Worm (Caenorhabditis elegans) whole organism, L3 larva: ENCODE data around the gene cyn-2.

Source experiments
- R02D3.7 ChIP-seq: fragments of 150-350 bp; optimal IDR thresholded peaks from 2 replicates; lab custom pipeline; 2014; ENCODE audit warnings: missing biosample characterization, missing genetic modification characterization
- ZK546.5 ChIP-seq: sonication (generic microtip); optimal IDR thresholded peaks from 2 replicates; lab custom pipeline; 2017; ENCODE audit warnings: missing biosample characterization, missing genetic modification characterization
- ama-1 ChIP-seq: fragments of 150-350 bp; optimal IDR thresholded peaks from 2 replicates; lab custom pipeline; 2018
- ceh-16 ChIP-seq: sonication (generic microtip); optimal IDR thresholded peaks from 2 replicates; lab custom pipeline; 2017; ENCODE audit warnings: missing biosample characterization, missing genetic modification characterization
- ceh-28 ChIP-seq: fragments of 150-350 bp; optimal IDR thresholded peaks from 2 replicates; lab custom pipeline; 2014; ENCODE audit warnings: missing biosample characterization, missing genetic modification reagents, missing genetic modification characterization
- ceh-82 ChIP-seq: fragments of 150-350 bp; optimal IDR thresholded peaks from 2 replicates; lab custom pipeline; 2014; ENCODE audit warnings: missing biosample characterization, missing genetic modification characterization
- ceh-9 ChIP-seq: sonication (generic microtip); optimal IDR thresholded peaks from 2 replicates; lab custom pipeline; 2018; ENCODE audit warnings: missing biosample characterization, missing genetic modification characterization
- daf-12 ChIP-seq: fragments of 150-350 bp; optimal IDR thresholded peaks from 2 replicates; lab custom pipeline; 2014; ENCODE audit warnings: missing biosample characterization, missing genetic modification reagents, missing genetic modification characterization
- egl-5 ChIP-seq: fragments of 150-350 bp; optimal IDR thresholded peaks from 2 replicates; lab custom pipeline; 2017; ENCODE audit warnings: missing biosample characterization, missing genetic modification reagents, missing genetic modification characterization, inconsistent platforms
- elt-1 ChIP-seq: fragments of 150-350 bp; optimal IDR thresholded peaks from 2 replicates; lab custom pipeline; 2014; ENCODE audit warnings: missing biosample characterization, missing genetic modification characterization
- elt-2 ChIP-seq: sonication (generic microtip); optimal IDR thresholded peaks from 2 replicates; lab custom pipeline; 2016; ENCODE audit warnings: missing genetic modification reagents, mild to moderate bottlenecking, missing genetic modification characterization, missing compliant biosample characterization
- eor-1 ChIP-seq, 2 experiments: fragments of 150-350 bp; optimal IDR thresholded peaks; 2 replicates each; lab custom pipeline; 2014 to 2018; ENCODE audit warnings: missing biosample characterization in 2 of 2, missing genetic modification characterization in 2 of 2
- fkh-10 ChIP-seq: sonication (generic microtip); optimal IDR thresholded peaks from 2 replicates; lab custom pipeline; 2017; ENCODE audit warnings: missing biosample characterization, missing genetic modification reagents, missing genetic modification characterization
- fkh-2 ChIP-seq: fragments of 150-350 bp; optimal IDR thresholded peaks from 2 replicates; lab custom pipeline; 2014; ENCODE audit warnings: missing biosample characterization, missing genetic modification reagents, missing genetic modification characterization
- fos-1 ChIP-seq: fragments of 150-350 bp; optimal IDR thresholded peaks from 2 replicates; lab custom pipeline; 2014; ENCODE audit warnings: missing biosample characterization, missing genetic modification characterization
- hmg-11 ChIP-seq: sonication (generic microtip); optimal IDR thresholded peaks from 2 replicates; lab custom pipeline; 2016; ENCODE audit warnings: missing genetic modification characterization, missing compliant biosample characterization
- jun-1 ChIP-seq: fragments of 150-350 bp; optimal IDR thresholded peaks from 2 replicates; lab custom pipeline; 2014; ENCODE audit warnings: missing biosample characterization, missing genetic modification reagents, missing genetic modification characterization
- lin-15B ChIP-seq: fragments of 150-350 bp; optimal IDR thresholded peaks from 2 replicates; lab custom pipeline; 2014; ENCODE audit warnings: missing biosample characterization, missing genetic modification characterization
- lin-39 ChIP-seq: fragments of 150-350 bp; optimal IDR thresholded peaks from 2 replicates; lab custom pipeline; 2018; ENCODE audit warnings: missing biosample characterization, missing genetic modification reagents, missing genetic modification characterization
- lsy-12 ChIP-seq: sonication (generic microtip); optimal IDR thresholded peaks from 2 replicates; lab custom pipeline; 2016; ENCODE audit warnings: mild to moderate bottlenecking, missing genetic modification characterization, missing compliant biosample characterization
- mml-1 ChIP-seq: fragments of 150-350 bp; sonication (generic microtip); optimal IDR thresholded peaks from 3 replicates; lab custom pipeline; 2014; ENCODE audit warnings: missing biosample characterization, missing genetic modification characterization
- nhr-23 ChIP-seq: fragments of 150-350 bp; optimal IDR thresholded peaks from 2 replicates; lab custom pipeline; 2014; ENCODE audit warnings: missing biosample characterization, missing genetic modification reagents, missing genetic modification characterization
- nhr-25 ChIP-seq: sonication (generic microtip); optimal IDR thresholded peaks from 2 replicates; lab custom pipeline; 2017; ENCODE audit warnings: missing biosample characterization, missing genetic modification characterization
- nhr-28 ChIP-seq: fragments of 150-350 bp; optimal IDR thresholded peaks from 2 replicates; lab custom pipeline; 2014; ENCODE audit warnings: missing biosample characterization, missing genetic modification characterization
- nhr-43 ChIP-seq: sonication (generic microtip); optimal IDR thresholded peaks from 2 replicates; lab custom pipeline; 2016; ENCODE audit warnings: mild to moderate bottlenecking, missing genetic modification characterization, missing compliant biosample characterization; ENCODE audit not compliant: poor library complexity, severe bottlenecking
- nhr-76 ChIP-seq: fragments of 150-350 bp; sonication (generic microtip); optimal IDR thresholded peaks from 5 replicates; lab custom pipeline; 2014; ENCODE audit warnings: missing biosample characterization, missing genetic modification characterization
- nhr-77 ChIP-seq: fragments of 150-350 bp; optimal IDR thresholded peaks from 2 replicates; lab custom pipeline; 2014; ENCODE audit warnings: missing biosample characterization, missing genetic modification characterization
- pha-4 ChIP-seq: fragments of 150-350 bp; optimal IDR thresholded peaks from 2 replicates; lab custom pipeline; 2014; ENCODE audit warnings: missing biosample characterization, missing genetic modification reagents, missing genetic modification characterization
- pqm-1 ChIP-seq: fragments of 150-350 bp; optimal IDR thresholded peaks from 2 replicates; lab custom pipeline; 2017; ENCODE audit warnings: missing biosample characterization, missing genetic modification characterization, inconsistent platforms
- skn-1 ChIP-seq: fragments of 150-350 bp; optimal IDR thresholded peaks from 2 replicates; lab custom pipeline; 2014; ENCODE audit warnings: missing biosample characterization, missing genetic modification characterization
- tbx-2 ChIP-seq: sonication (generic microtip); optimal IDR thresholded peaks from 2 replicates; lab custom pipeline; 2016; ENCODE audit warnings: mild to moderate bottlenecking, missing genetic modification characterization, missing compliant biosample characterization
- unc-39 ChIP-seq: sonication (generic microtip); optimal IDR thresholded peaks from 4 replicates; lab custom pipeline; 2017; ENCODE audit warnings: missing biosample characterization, missing genetic modification characterization
- zag-1 ChIP-seq: fragments of 150-350 bp; optimal IDR thresholded peaks from 2 replicates; lab custom pipeline; 2014; ENCODE audit warnings: missing biosample characterization, missing genetic modification characterization
- ztf-11 ChIP-seq: fragments of 150-350 bp; optimal IDR thresholded peaks from 2 replicates; lab custom pipeline; 2014; ENCODE audit warnings: missing biosample characterization, missing genetic modification characterization
- ztf-4 ChIP-seq: fragments of 150-350 bp; optimal IDR thresholded peaks from 2 replicates; lab custom pipeline; 2014; ENCODE audit warnings: missing biosample characterization, missing genetic modification characterization

The cyn-2 gene

ce11 chrIII:13678761-13679495, 13.5 kb upstream of the cyn-2 start, which contains the start of gene sid-2:
Gene sid-2 (plus strand): TSS chrIII:13679445.
- TF ChIP-seq eor-1 (tag; optimal IDR thresholded peaks at IDR 0.05; lab: Kevin White, UChicago) (no peak), ceh-16 (tag; lab: Kevin White, UChicago) (no peak), nhr-77 (no peak), ceh-28 (tag; lab: Kevin White, UChicago) (no peak), elt-2 (peak; percentile 78), pha-4 (tag; lab: Kevin White, UChicago) (peak; percentile 39), ZK546.5 (tag; lab: Kevin White, UChicago) (no peak), mml-1 (tag; lab: Kevin White, UChicago) (no peak), pqm-1 (tag; lab: Kevin White, UChicago) (peak; percentile 57)

ce11 chrIII:13682019-13682418, 10.4 kb upstream of the cyn-2 start:
- no peak for TF ChIP-seq lsy-12
- TF ChIP-seq ceh-16 (tag; lab: Kevin White, UChicago): no peak
- TF ChIP-seq ama-1 (lab: Kevin White, UChicago): no peak
- no peak for TF ChIP-seq tbx-2 (tag; lab: Kevin White, UChicago)
- no peak for TF ChIP-seq lin-15B (tag; lab: Kevin White, UChicago)
- TF ChIP-seq nhr-43 (tag; lab: Kevin White, UChicago): no peak
- no peak for TF ChIP-seq fkh-10 (GFP tag; lab: Kevin White, UChicago)
- TF ChIP-seq fkh-2 (tag; lab: Kevin White, UChicago): no peak
- no peak for TF ChIP-seq egl-5
- no peak for TF ChIP-seq ceh-9 (tag; lab: Kevin White, UChicago)
- no peak for TF ChIP-seq eor-1 (tag; optimal IDR thresholded peaks at IDR 0.05; lab: Kevin White, UChicago)
- TF ChIP-seq ceh-82 (tag; lab: Kevin White, UChicago): no peak
- TF ChIP-seq lin-39: no peak
- no peak for TF ChIP-seq elt-2
- no peak for TF ChIP-seq ztf-11 (tag; lab: Kevin White, UChicago)
- no peak for TF ChIP-seq nhr-76 (tag; lab: Kevin White, UChicago)
- TF ChIP-seq fos-1 (tag; lab: Kevin White, UChicago): no peak
- no peak for TF ChIP-seq skn-1 (tag; lab: Kevin White, UChicago)
- no peak for TF ChIP-seq elt-1 (tag; lab: Kevin White, UChicago)
- TF ChIP-seq daf-12 (tag; lab: Kevin White, UChicago): no peak

DNA sequence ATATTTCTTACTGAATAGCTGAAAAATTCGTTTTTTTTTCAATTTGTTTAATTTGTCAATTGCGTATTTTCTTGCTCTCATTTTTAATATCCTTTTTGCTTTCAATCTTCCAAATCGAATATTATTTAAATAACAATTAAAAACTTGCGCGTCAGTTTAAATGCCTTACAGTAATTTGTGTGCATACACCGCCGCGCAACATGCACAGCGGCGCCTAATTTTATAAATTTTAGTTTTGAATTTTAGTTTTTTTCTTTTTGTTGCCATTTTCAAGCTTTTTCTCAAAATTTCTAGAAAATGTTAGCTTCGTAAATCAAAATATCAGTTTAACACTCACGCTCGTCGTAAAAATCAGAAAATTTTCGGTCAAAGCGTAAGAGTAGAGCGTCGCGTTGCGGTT, 9.2 kb upstream of the cyn-2 start:
- TF ChIP-seq ama-1 (lab: Kevin White, UChicago): no peak
- no peak for TF ChIP-seq lin-15B (tag; lab: Kevin White, UChicago)
- no peak for TF ChIP-seq fkh-10 (GFP tag; lab: Kevin White, UChicago)
- TF ChIP-seq nhr-25 (tag; lab: Kevin White, UChicago): no peak
- no peak for TF ChIP-seq hmg-11 (tag; lab: Kevin White, UChicago)
- no peak for TF ChIP-seq zag-1 (tag; lab: Kevin White, UChicago)
- no peak for TF ChIP-seq ZK546.5 (tag; lab: Kevin White, UChicago)
- TF ChIP-seq unc-39 (tag; lab: Kevin White, UChicago): no peak
- no peak for TF ChIP-seq nhr-23 (tag; lab: Kevin White, UChicago)
- TF ChIP-seq nhr-28: no peak
- TF ChIP-seq nhr-77: no peak
- no peak for TF ChIP-seq R02D3.7 (tag; lab: Kevin White, UChicago)
- no peak for TF ChIP-seq ztf-4
- TF ChIP-seq daf-12 (tag; lab: Kevin White, UChicago): no peak
- no peak for TF ChIP-seq skn-1 (tag; lab: Kevin White, UChicago)
- TF ChIP-seq jun-1 (tag; lab: Kevin White, UChicago): no peak
- TF ChIP-seq ceh-82 (tag; lab: Kevin White, UChicago): no peak
- no peak for TF ChIP-seq ztf-11 (tag; lab: Kevin White, UChicago)
- no peak for TF ChIP-seq fos-1 (tag; lab: Kevin White, UChicago)
- no peak for TF ChIP-seq mml-1 (tag; lab: Kevin White, UChicago)

ce11 chrIII:13684236-13684635, 8.2 kb upstream of the cyn-2 start:
- TF ChIP-seq tbx-2 (tag; lab: Kevin White, UChicago) (no peak), zag-1 (tag; lab: Kevin White, UChicago) (no peak), unc-39 (tag; lab: Kevin White, UChicago) (no peak)
